Worm (Caenorhabditis elegans): Measurements from ENCODE around the gene F13E6.1.

Gene F13E6.1

DNA sequence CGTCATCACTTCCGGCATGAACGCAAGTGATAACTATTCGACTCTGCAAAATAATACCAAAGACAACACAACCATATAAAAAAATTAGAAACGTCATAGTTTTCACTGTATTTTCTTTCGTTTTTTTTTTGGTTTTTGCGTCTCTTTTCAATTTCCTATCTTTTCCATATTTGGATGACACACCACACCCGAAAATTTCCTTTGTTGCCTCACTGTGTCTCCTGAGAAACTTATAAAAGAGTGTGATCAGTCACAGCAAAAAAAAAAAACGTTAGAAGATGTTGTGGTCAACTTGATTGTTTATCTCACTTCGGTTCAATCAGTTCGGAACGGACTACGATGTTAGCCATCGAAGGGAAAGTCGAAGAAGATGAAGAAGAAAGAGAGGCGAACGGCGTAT is 12.8 kb upstream of the F13E6.1 start:
- TF ChIP-seq fos-1 (tag; optimal IDR thresholded peaks at IDR 0.05) (peak; percentile 33), sma-3 (GFP tag; optimal IDR thresholded peaks at IDR 0.05) (peak; percentile 4), gmeb-1 (tag; optimal IDR thresholded peaks at IDR 0.05) (no peak)

DNA sequence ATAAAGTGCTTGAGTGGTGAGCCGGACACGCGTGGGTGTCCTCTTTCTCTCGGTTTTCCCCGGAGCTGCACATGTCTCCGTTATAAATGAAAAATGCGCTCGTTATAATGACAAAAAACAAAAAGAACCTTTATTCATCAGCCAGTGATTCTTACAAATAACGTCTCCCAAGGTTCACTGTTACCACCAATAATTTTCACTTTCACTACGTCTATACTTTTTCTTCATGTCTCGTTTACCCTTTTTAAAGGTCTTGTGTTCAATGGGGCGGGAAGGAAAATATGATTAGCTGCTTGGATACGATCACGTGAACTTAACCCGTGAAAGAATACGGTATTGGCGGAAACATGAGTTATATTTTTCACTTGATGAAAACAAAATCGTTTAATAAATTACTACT is 11.4 kb upstream of the F13E6.1 start:
- TF ChIP-seq dmd-4 (tag; optimal IDR thresholded peaks at IDR 0.05) (no peak), sem-4 (tag; optimal IDR thresholded peaks at IDR 0.05) (no peak), ztf-1 (GFP tag; conservative IDR thresholded peaks at IDR 0.05) (no peak), sma-3 (GFP tag; optimal IDR thresholded peaks at IDR 0.05) (peak; percentile 43), alr-1 (tag; optimal IDR thresholded peaks at IDR 0.05) (no peak), snpc-4 (tag; optimal IDR thresholded peaks at IDR 0.05) (no peak), unc-39 (tag; optimal IDR thresholded peaks at IDR 0.05) (no peak), nhr-77 (tag; optimal IDR thresholded peaks at IDR 0.05) (no peak), nhr-25 (tag; optimal IDR thresholded peaks at IDR 0.05) (peak; percentile 71), ztf-11 (tag; optimal IDR thresholded peaks at IDR 0.05) (no peak), unc-62 (GFP tag; optimal IDR thresholded peaks at IDR 0.05) (no peak), lin-11 (tag; optimal IDR thresholded peaks at IDR 0.05) (no peak), Y55F3AM.14 (GFP tag; optimal IDR thresholded peaks at IDR 0.05) (no peak), ama-1 (optimal IDR thresholded peaks at IDR 0.05) (peak; percentile 70), blmp-1 (tag; optimal IDR thresholded peaks at IDR 0.05; ENCODE audit: insufficient read depth) (peak; percentile 94), nhr-23 (tag; optimal IDR thresholded peaks at IDR 0.05) (no peak), elt-1 (tag; optimal IDR thresholded peaks at IDR 0.05) (no peak), lsy-2 (tag; optimal IDR thresholded peaks at IDR 0.05) (peak in 1 of 2 experiments; percentile 45), nhr-129 (tag; optimal IDR thresholded peaks at IDR 0.05) (peak; percentile 16), zag-1 (tag; optimal IDR thresholded peaks at IDR 0.05) (no peak), C34F6.9 (tag; optimal IDR thresholded peaks at IDR 0.05) (no peak), nhr-6 (tag; optimal IDR thresholded peaks at IDR 0.05) (no peak), nhr-237 (tag; optimal IDR thresholded peaks at IDR 0.05) (no peak), R02D3.7 (tag; optimal IDR thresholded peaks at IDR 0.05) (no peak), skn-1 (tag; optimal IDR thresholded peaks at IDR 0.05) (no peak), crh-2 (tag; optimal IDR thresholded peaks at IDR 0.05) (peak; percentile 52), egl-27 (tag; optimal IDR thresholded peaks at IDR 0.05) (no peak), nhr-21 (tag; optimal IDR thresholded peaks at IDR 0.05) (peak; percentile 36), unc-55 (GFP tag; optimal IDR thresholded peaks at IDR 0.05) (no peak), mab-5 (tag; optimal IDR thresholded peaks at IDR 0.05) (no peak), lin-13 (GFP tag; optimal IDR thresholded peaks at IDR 0.05) (no peak), peb-1 (tag; optimal IDR thresholded peaks at IDR 0.05) (no peak), F13H6.1 (tag; optimal IDR thresholded peaks at IDR 0.05) (no peak), mdl-1 (tag; optimal IDR thresholded peaks at IDR 0.05) (no peak), nhr-11 (tag; optimal IDR thresholded peaks at IDR 0.05) (no peak), elt-3 (tag; optimal IDR thresholded peaks at IDR 0.05) (no peak), aly-2 (tag; optimal IDR thresholded peaks at IDR 0.05) (no peak), fos-1 (tag; optimal IDR thresholded peaks at IDR 0.05) (peak; percentile 5), gmeb-1 (tag; optimal IDR thresholded peaks at IDR 0.05) (peak; percentile 11), ZK546.5 (tag; optimal IDR thresholded peaks at IDR 0.05) (no peak), ceh-16 (tag; optimal IDR thresholded peaks at IDR 0.05) (no peak), mbf-1 (tag; optimal IDR thresholded peaks at IDR 0.05) (no peak), lin-39 (tag; optimal IDR thresholded peaks at IDR 0.05) (no peak), ceh-82 (tag; optimal IDR thresholded peaks at IDR 0.05) (no peak), sma-9 (GFP tag; optimal IDR thresholded peaks at IDR 0.05) (peak; percentile 23), sma-9 (tag; optimal IDR thresholded peaks at IDR 0.05) (no peak), nhr-12 (tag; optimal IDR thresholded peaks at IDR 0.05) (no peak), nhr-10 (tag; optimal IDR thresholded peaks at IDR 0.05) (no peak), ztf-4 (tag; optimal IDR thresholded peaks at IDR 0.05) (no peak)

All from whole organism, L2 larva.